Fruit fly (Drosophila melanogaster): ENCODE data around the gene CG6418.

dm6 chr3L:10867778-10868382, 11.0 kb downstream of the CG6418 start:
- peak; percentile 35 for TF ChIP-seq CG17806 (tag; optimal IDR thresholded peaks at IDR 0.05)
- TF ChIP-seq Pif1B (GFP tag; optimal IDR thresholded peaks at IDR 0.05) = peak; percentile 70
- no peak; the same call in none of the 3 replicates for TF ChIP-seq fd96Ca (GFP tag; IDR thresholded peaks at IDR 0.05)
- peak; percentile 53 for TF ChIP-seq EcR (GFP tag; optimal IDR thresholded peaks at IDR 0.05)
- no peak for TF ChIP-seq D1 (tag; optimal IDR thresholded peaks at IDR 0.05)
- TF ChIP-seq Ets98B (GFP tag; IDR thresholded peaks at IDR 0.05) = peak; percentile 81
- peak; percentile 28 for TF ChIP-seq CG9948 (tag; optimal IDR thresholded peaks at IDR 0.05)
- no peak for TF ChIP-seq Snoo (tag; optimal IDR thresholded peaks at IDR 0.05)
- TF ChIP-seq CG8301 (tag; optimal IDR thresholded peaks at IDR 0.05) = peak; percentile 32
- TF ChIP-seq rn (GFP tag; IDR thresholded peaks at IDR 0.05) = no peak
- TF ChIP-seq CG34367 (tag; optimal IDR thresholded peaks at IDR 0.05) = peak; percentile 39
